Worm (Caenorhabditis elegans) whole organism, L4 larva: ENCODE results near the gene oac-8.

ENCODE experiments used
- ZK337.2 ChIP-seq: fragments of 200-800 bp; sonication (Bioruptor generic); IDR thresholded peaks from 2 replicates; pipeline ENCODE4 v1.3.6; 2022; ENCODE audit warnings: missing genetic modification reagents, missing genetic modification characterization, missing compliant biosample characterization
- aly-2 ChIP-seq: sonication (generic microtip); optimal IDR thresholded peaks from 2 replicates; lab custom pipeline; 2018; ENCODE audit warnings: missing biosample characterization, missing genetic modification characterization
- attf-4 ChIP-seq: sonication (generic microtip); optimal IDR thresholded peaks from 3 replicates; lab custom pipeline; 2017; ENCODE audit warnings: missing biosample characterization, missing genetic modification characterization
- ces-1 ChIP-seq: fragments of 150-350 bp; sonication (generic microtip); optimal IDR thresholded peaks from 4 replicates; lab custom pipeline; 2014; ENCODE audit warnings: missing biosample characterization, missing genetic modification reagents, missing genetic modification characterization
- daf-16 ChIP-seq, 3 experiments: sonication (generic microtip); optimal IDR thresholded peaks; 2 replicates each; lab custom pipeline; 2016 to 2017; ENCODE audit warnings: missing genetic modification characterization in 3 of 3, missing genetic modification reagents in 3 of 3, mild to moderate bottlenecking in 2 of 3, missing compliant biosample characterization in 2 of 3, missing biosample characterization in 1 of 3, moderate library complexity in 1 of 3
- egl-27 ChIP-seq: sonication (generic microtip); optimal IDR thresholded peaks from 3 replicates; lab custom pipeline; 2017; ENCODE audit warnings: missing biosample characterization, missing genetic modification reagents, missing genetic modification characterization
- lim-7 ChIP-seq: fragments of 200-800 bp; sonication (Bioruptor generic); IDR thresholded peaks from 2 replicates; pipeline ENCODE4 v1.3.6; 2022; ENCODE audit warnings: missing genetic modification characterization, missing compliant biosample characterization
- lsy-2 ChIP-seq, 2 experiments: fragments of 150-350 bp in 1 of 2; sonication (generic microtip) in 1 of 2; optimal IDR thresholded peaks; 2 replicates each; lab custom pipeline; 2014 to 2017; ENCODE audit warnings: missing biosample characterization in 2 of 2, missing genetic modification characterization in 2 of 2
- nhr-77 ChIP-seq: fragments of 150-350 bp; optimal IDR thresholded peaks from 2 replicates; lab custom pipeline; 2014; ENCODE audit warnings: missing biosample characterization, missing genetic modification characterization
- spr-3 ChIP-seq: fragments of 200-800 bp; sonication (Bioruptor generic); optimal IDR thresholded peaks from 2 replicates; lab custom pipeline; 2018; ENCODE audit warnings: mild to moderate bottlenecking, missing genetic modification characterization, missing compliant biosample characterization
- unc-62 ChIP-seq, 3 experiments: fragments of 150-350 bp in 1 of 3; sonication (generic microtip); optimal IDR thresholded peaks in 2 of 3; peaks in 1 of 3; 1 replicate in 1 of 3; 2 replicates in 2 of 3; lab custom pipeline; 2014 to 2017; ENCODE audit warnings: missing biosample characterization in 3 of 3, missing genetic modification characterization in 3 of 3, missing genetic modification reagents in 3 of 3, missing genotype in 1 of 3

- TF ChIP-seq lsy-2 (tag; optimal IDR thresholded peaks at IDR 0.05; lab: Kevin White, UChicago), result no peak
- TF ChIP-seq daf-16 (GFP tag; optimal IDR thresholded peaks at IDR 0.05; lab: Kevin White, UChicago), result no peak
- TF ChIP-seq daf-16 (tag; optimal IDR thresholded peaks at IDR 0.05; lab: Kevin White, UChicago), result no peak
- no peak for TF ChIP-seq egl-27 (tag; lab: Kevin White, UChicago)
- no peak for TF ChIP-seq ces-1
- no peak for TF ChIP-seq unc-62 (GFP tag; optimal IDR thresholded peaks at IDR 0.05 in 1 of 2; lab: Kevin White, UChicago)
- TF ChIP-seq unc-62 (tag; optimal IDR thresholded peaks at IDR 0.05; lab: Kevin White, UChicago), result no peak
- no peak for TF ChIP-seq attf-4 (tag; lab: Kevin White, UChicago)
- TF ChIP-seq aly-2 (tag; lab: Kevin White, UChicago), result no peak
- TF ChIP-seq nhr-77 (tag; lab: Kevin White, UChicago), result no peak
- no peak for TF ChIP-seq ZK337.2
- TF ChIP-seq spr-3 (GFP tag; lab: Kevin White, UChicago), result no peak
- TF ChIP-seq lim-7 (GFP tag; lab: Robert Waterston, UW), result no peak
These were observed at the start of gene oac-8 for ce11 chrIV:10584237-10584636.
